Fruit fly (Drosophila melanogaster) whole organism, adult: ENCODE measurements around the gene Ack.

Source experiments
- CG11617 ChIP-seq: fragments of 200-800 bp; sonication (Bioruptor generic); optimal IDR thresholded peaks from 2 replicates; lab custom pipeline; 2017; ENCODE audit warnings: mild to moderate bottlenecking, missing biosample characterization, missing genetic modification reagents, missing genetic modification characterization
- CG12768 ChIP-seq: fragments of 200-800 bp; sonication (Bioruptor generic); optimal IDR thresholded peaks from 2 replicates; lab custom pipeline; 2017; ENCODE audit warnings: missing biosample characterization, missing genetic modification characterization, mild to moderate bottlenecking, moderate library complexity, missing genetic modification reagents
- CG14711 ChIP-seq: fragments of 200-800 bp; sonication (Bioruptor generic); optimal IDR thresholded peaks from 2 replicates; lab custom pipeline; 2018; ENCODE audit warnings: missing biosample characterization, mild to moderate bottlenecking, missing genetic modification characterization, moderate library complexity
- CG1620 ChIP-seq: fragments of 200-800 bp; sonication (Bioruptor generic); optimal IDR thresholded peaks from 2 replicates; lab custom pipeline; 2016; ENCODE audit warnings: missing biosample characterization, missing genetic modification characterization
- CG33017 ChIP-seq: fragments of 200-800 bp; sonication (Bioruptor generic); optimal IDR thresholded peaks from 2 replicates; lab custom pipeline; 2018; ENCODE audit warnings: missing biosample characterization, mild to moderate bottlenecking, missing genetic modification characterization, moderate library complexity
- CG5204 ChIP-seq: fragments of 200-800 bp; sonication (Bioruptor generic); optimal IDR thresholded peaks from 2 replicates; lab custom pipeline; 2016; ENCODE audit warnings: missing biosample characterization, missing genetic modification characterization
- CG7045 ChIP-seq: fragments of 200-800 bp; sonication (Bioruptor generic); optimal IDR thresholded peaks from 2 replicates; lab custom pipeline; 2017; ENCODE audit warnings: missing biosample characterization, mild to moderate bottlenecking, missing genetic modification characterization
- CG7101 ChIP-seq: fragments of 200-800 bp; sonication (Bioruptor generic); optimal IDR thresholded peaks from 2 replicates; lab custom pipeline; 2018; ENCODE audit warnings: missing biosample characterization, mild to moderate bottlenecking, missing genetic modification characterization, moderate library complexity
- Clk ChIP-seq: fragments of 200-800 bp; sonication (Bioruptor generic); optimal IDR thresholded peaks from 2 replicates; lab custom pipeline; 2017; ENCODE audit warnings: missing biosample characterization, missing genetic modification characterization
- Crg-1 ChIP-seq: fragments of 200-800 bp; sonication (Bioruptor generic); optimal IDR thresholded peaks from 2 replicates; lab custom pipeline; 2016; ENCODE audit warnings: missing biosample characterization, missing genetic modification characterization
- Hr96 ChIP-seq: fragments of 200-800 bp; sonication (Bioruptor generic); optimal IDR thresholded peaks from 2 replicates; lab custom pipeline; 2016; ENCODE audit warnings: missing biosample characterization, missing genetic modification characterization
- Mnt ChIP-seq: fragments of 200-800 bp; sonication (Bioruptor generic); optimal IDR thresholded peaks from 2 replicates; lab custom pipeline; 2016; ENCODE audit warnings: missing biosample characterization, mild to moderate bottlenecking, missing genetic modification characterization
- bab1 ChIP-seq: fragments of 200-800 bp; sonication (Bioruptor generic); optimal IDR thresholded peaks from 3 replicates; lab custom pipeline; 2019; ENCODE audit warnings: missing biosample characterization, mild to moderate bottlenecking, missing genetic modification characterization, moderate library complexity
- cic ChIP-seq: fragments of 200-800 bp; sonication (Bioruptor generic); optimal IDR thresholded peaks from 2 replicates; lab custom pipeline; 2017; ENCODE audit warnings: missing biosample characterization, mild to moderate bottlenecking, missing genetic modification characterization, moderate library complexity
- cnc ChIP-seq, 2 experiments: fragments of >200 bp; optimal IDR thresholded peaks; 2 replicates each; lab custom pipeline; 2017
- kay ChIP-seq: fragments of 200-800 bp; sonication (Bioruptor generic); peaks from one replicate; lab custom pipeline; 2016; ENCODE audit warnings: missing biosample characterization, missing genetic modification characterization, borderline replicate concordance
- ovo ChIP-seq: fragments of 200-800 bp; sonication (Bioruptor generic); optimal IDR thresholded peaks from 2 replicates; lab custom pipeline; 2016; ENCODE audit warnings: missing biosample characterization, missing genetic modification characterization
- pad ChIP-seq: fragments of 200-800 bp; sonication (Bioruptor generic); optimal IDR thresholded peaks from 3 replicates; lab custom pipeline; 2017; ENCODE audit warnings: missing biosample characterization, missing genetic modification characterization, mild to moderate bottlenecking, moderate library complexity, missing genetic modification reagents
- tj ChIP-seq: fragments of 200-800 bp; sonication (Bioruptor generic); optimal IDR thresholded peaks from 3 replicates; lab custom pipeline; 2017; ENCODE audit warnings: missing biosample characterization, mild to moderate bottlenecking, missing genetic modification characterization, moderate library complexity
- toe ChIP-seq: fragments of 200-800 bp; sonication (Bioruptor generic); optimal IDR thresholded peaks from 2 replicates; lab custom pipeline; 2016; ENCODE audit warnings: missing biosample characterization, missing genetic modification characterization

Ack gene

dm6 chr3L:4107120-4107519 is 866 bp upstream of the Ack start:
- peak; percentile 94 for TF ChIP-seq kay (GFP tag; lab: Kevin White, UChicago)
- TF ChIP-seq CG12768 = peak; percentile 35
- no peak for TF ChIP-seq CG14711 (tag; lab: Kevin White, UChicago)
- TF ChIP-seq cic (GFP tag; lab: Kevin White, UChicago) = peak; percentile 72

dm6 chr3L:4108844-4109494 is 983 bp downstream of the Ack start:
- TF ChIP-seq CG7045 (GFP tag; lab: Kevin White, UChicago) = peak; percentile 38
- no peak for TF ChIP-seq Hr96 (GFP tag; lab: Kevin White, UChicago)
- TF ChIP-seq CG14711 (tag; lab: Kevin White, UChicago) = peak; percentile 32
- peak; percentile 33 for TF ChIP-seq CG33017
- TF ChIP-seq CG12768 = peak; percentile 23
- peak; percentile 21 for TF ChIP-seq pad
- TF ChIP-seq CG11617 (GFP tag; lab: Kevin White, UChicago) = peak; percentile 31
- no peak for TF ChIP-seq Clk
- TF ChIP-seq bab1 = peak; percentile 68
- peak; percentile 16 for TF ChIP-seq CG7101 (tag; lab: Kevin White, UChicago)
- TF ChIP-seq Crg-1 (GFP tag; lab: Kevin White, UChicago) = peak; percentile 21
- TF ChIP-seq CG1620 (GFP tag; lab: Kevin White, UChicago) = peak; percentile 28
- no peak for TF ChIP-seq CG5204 (GFP tag; lab: Kevin White, UChicago)
- no peak for TF ChIP-seq cnc (optimal IDR thresholded peaks at IDR 0.05; lab: Kevin White, UChicago)
- TF ChIP-seq kay (GFP tag; lab: Kevin White, UChicago) = peak; percentile 42

dm6 chr3L:4110212-4110611 is 2.2 kb downstream of the Ack start:
- TF ChIP-seq CG12768 (no peak), CG14711 (tag; lab: Kevin White, UChicago) (no peak), pad (no peak), CG33017 (no peak), cic (GFP tag; lab: Kevin White, UChicago) (no peak), bab1 (no peak), kay (GFP tag; lab: Kevin White, UChicago) (no peak), CG7101 (tag; lab: Kevin White, UChicago) (no peak), tj (GFP tag; lab: Kevin White, UChicago) (no peak)

dm6 chr3L:4113998-4114397 is 6.0 kb downstream of the Ack start:
- TF ChIP-seq kay (GFP tag; lab: Kevin White, UChicago) (peak; percentile 84), toe (GFP tag; lab: Kevin White, UChicago) (no peak)

dm6 chr3L:4115107-4115506 is 7.1 kb downstream of the Ack start:
- TF ChIP-seq ovo (GFP tag; lab: Kevin White, UChicago) (no peak), bab1 (no peak), kay (GFP tag; lab: Kevin White, UChicago) (no peak), pad (no peak), Mnt (GFP tag; lab: Kevin White, UChicago) (no peak), CG7101 (tag; lab: Kevin White, UChicago) (no peak), toe (GFP tag; lab: Kevin White, UChicago) (no peak), Hr96 (GFP tag; lab: Kevin White, UChicago) (no peak), cic (GFP tag; lab: Kevin White, UChicago) (no peak), CG11617 (GFP tag; lab: Kevin White, UChicago) (no peak), CG33017 (no peak), CG1620 (GFP tag; lab: Kevin White, UChicago) (no peak), CG5204 (GFP tag; lab: Kevin White, UChicago) (no peak), CG14711 (tag; lab: Kevin White, UChicago) (no peak), Clk (no peak), CG12768 (no peak), tj (GFP tag; lab: Kevin White, UChicago) (no peak), cnc (optimal IDR thresholded peaks at IDR 0.05; lab: Kevin White, UChicago) (no peak), CG7045 (GFP tag; lab: Kevin White, UChicago) (no peak), Crg-1 (GFP tag; lab: Kevin White, UChicago) (no peak)

DNA sequence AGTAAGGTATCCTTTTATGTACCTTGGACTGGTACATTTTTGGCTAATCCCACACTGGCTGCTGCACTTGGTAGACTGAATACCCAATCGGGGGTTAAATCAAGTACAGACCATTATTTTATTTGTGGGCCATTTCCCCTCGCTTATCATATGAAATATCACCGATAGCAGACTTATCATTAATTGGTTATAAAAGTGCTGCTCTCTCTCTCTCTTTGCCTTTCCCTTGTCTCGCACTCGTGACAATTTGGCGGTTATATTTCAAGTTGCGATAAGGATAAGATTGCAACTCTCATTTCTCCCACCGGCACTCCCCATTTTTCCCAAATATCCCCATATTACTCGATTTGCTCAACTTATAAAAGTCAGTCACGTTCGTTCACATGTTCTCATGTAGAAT is 7.7 kb downstream of the Ack start:
- TF ChIP-seq pad (peak; percentile 51), CG11617 (GFP tag; lab: Kevin White, UChicago) (no peak), CG12768 (no peak)

- TF ChIP-seq CG7101 (tag; lab: Kevin White, UChicago) (peak; percentile 61), tj (GFP tag; lab: Kevin White, UChicago) (peak; percentile 20), CG7045 (GFP tag; lab: Kevin White, UChicago) (no peak), Crg-1 (GFP tag; lab: Kevin White, UChicago) (no peak), pad (peak; percentile 42), CG12768 (no peak), CG1620 (GFP tag; lab: Kevin White, UChicago) (no peak), CG11617 (GFP tag; lab: Kevin White, UChicago) (peak; percentile 50), CG5204 (GFP tag; lab: Kevin White, UChicago) (no peak), bab1 (peak; percentile 24), CG33017 (peak; percentile 70), cic (GFP tag; lab: Kevin White, UChicago) (peak; percentile 69), CG14711 (tag; lab: Kevin White, UChicago) (peak; percentile 83)
Measured at dm6 chr3L:4116490-4117367, 8.7 kb downstream of the Ack start.
